Fruit fly (Drosophila melanogaster): ENCODE results near the gene CG31156.

DNA sequence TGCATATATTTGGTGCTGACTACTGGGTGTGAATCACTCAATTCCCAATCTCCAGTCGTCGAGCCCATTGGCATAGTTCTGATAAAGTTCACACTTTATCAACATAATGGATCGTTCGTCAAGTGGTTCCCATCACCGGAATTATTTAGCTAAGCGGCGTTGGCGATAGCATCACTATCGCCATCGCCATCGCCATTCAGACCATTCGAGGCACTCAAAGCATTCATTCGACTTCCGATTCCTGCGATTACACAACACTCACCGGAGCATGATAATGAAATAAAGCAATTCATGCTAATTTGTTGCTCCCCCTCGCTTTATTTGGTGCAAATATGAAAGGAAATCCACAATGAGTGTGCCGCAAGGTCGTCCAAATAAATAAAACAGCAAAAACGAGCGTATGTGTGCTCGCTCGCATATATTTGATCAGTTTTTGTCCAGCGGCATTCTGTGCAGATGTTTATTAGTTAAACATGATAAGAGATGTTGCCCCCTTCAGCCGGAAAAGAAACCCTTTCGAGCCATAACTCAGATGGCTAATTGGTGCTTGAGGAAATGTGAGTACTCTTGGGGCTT is 18.1 kb downstream of the CG31156 start:
- no peak for TF ChIP-seq HLH106 (tag; optimal IDR thresholded peaks at IDR 0.05)
- no peak for TF ChIP-seq woc (GFP tag; optimal IDR thresholded peaks at IDR 0.05)
- TF ChIP-seq Rel (GFP tag; optimal IDR thresholded peaks at IDR 0.05) = no peak
- no peak for TF ChIP-seq Rel (tag; optimal IDR thresholded peaks at IDR 0.05)
- TF ChIP-seq lola (GFP tag; optimal IDR thresholded peaks at IDR 0.05) = no peak
- no peak for TF ChIP-seq Hr83 (GFP tag; optimal IDR thresholded peaks at IDR 0.05; ENCODE audit: poor library complexity, severe bottlenecking)
- no peak for TF ChIP-seq CrebA (GFP tag; optimal IDR thresholded peaks at IDR 0.05; ENCODE audit: borderline replicate concordance)
- no peak for TF ChIP-seq Hnf4 (GFP tag; optimal IDR thresholded peaks at IDR 0.05)
- no peak for TF ChIP-seq Dfd (GFP tag; optimal IDR thresholded peaks at IDR 0.05)
- TF ChIP-seq Mio (GFP tag; optimal IDR thresholded peaks at IDR 0.05) = no peak
- no peak for TF ChIP-seq psq (GFP tag; optimal IDR thresholded peaks at IDR 0.05)
- no peak for TF ChIP-seq pan (optimal IDR thresholded peaks at IDR 0.05)
- TF ChIP-seq dsf (GFP tag; optimal IDR thresholded peaks at IDR 0.05; ENCODE audit: borderline replicate concordance) = no peak
